Fruit fly (Drosophila melanogaster): ENCODE measurements around the gene CG42327.

CG42327 gene

dm6 chr3R:11661712-11662111 lies 5.8 kb downstream of the CG42327 start:
- TF ChIP-seq pho (GFP tag; optimal IDR thresholded peaks at IDR 0.05) (no peak), Drgx (GFP tag; IDR thresholded peaks at IDR 0.05) (peak; percentile 73), CG2116 (GFP tag; optimal IDR thresholded peaks at IDR 0.05) (no peak), Adf1 (GFP tag; IDR thresholded peaks at IDR 0.05) (no peak), sob (GFP tag; IDR thresholded peaks at IDR 0.05) (peak; percentile 58; the same call in 1 of the 2 replicates), CG17186 (GFP tag; optimal IDR thresholded peaks at IDR 0.05) (no peak), run (tag; optimal IDR thresholded peaks at IDR 0.05) (peak; percentile 38), kni (GFP tag; optimal IDR thresholded peaks at IDR 0.05) (no peak), CG17568 (GFP tag; optimal IDR thresholded peaks at IDR 0.05) (peak; percentile 49), gcm (GFP tag; optimal IDR thresholded peaks at IDR 0.05) (peak; percentile 29), E2f2 (GFP tag; IDR thresholded peaks at IDR 0.05) (peak; percentile 21; the same call in 1 of the 2 replicates), toy (GFP tag; IDR thresholded peaks at IDR 0.05) (no peak), Nf-YC (tag; optimal IDR thresholded peaks at IDR 0.05) (peak; percentile 41), Opbp (GFP tag; IDR thresholded peaks at IDR 0.05; ENCODE audit: partially characterized antibody) (no peak), grau (tag; optimal IDR thresholded peaks at IDR 0.05) (peak; percentile 60), CG3065 (GFP tag; optimal IDR thresholded peaks at IDR 0.05) (no peak), ssp (GFP tag; IDR thresholded peaks at IDR 0.05) (0 out of 2 replicates have a peak, but pooled peaks have one; percentile 21), stwl (tag; optimal IDR thresholded peaks at IDR 0.05) (no peak), Myb (GFP tag; optimal IDR thresholded peaks at IDR 0.05) (no peak), ranshi (GFP tag; IDR thresholded peaks at IDR 0.05) (no peak), abd-A (tag; optimal IDR thresholded peaks at IDR 0.05) (no peak), Nf-YB (GFP tag; optimal IDR thresholded peaks at IDR 0.05) (peak; percentile 14), gt (GFP tag; IDR thresholded peaks at IDR 0.05) (no peak), Rfx (GFP tag; IDR thresholded peaks at IDR 0.05) (peak; percentile 54), CG7987 (GFP tag; optimal IDR thresholded peaks at IDR 0.05) (no peak), shn (GFP tag; optimal IDR thresholded peaks at IDR 0.05) (no peak), fru (optimal IDR thresholded peaks at IDR 0.05) (no peak), YL-1 (GFP tag; optimal IDR thresholded peaks at IDR 0.05) (no peak), CG15479 (GFP tag; optimal IDR thresholded peaks at IDR 0.05) (no peak), Ssrp (tag; optimal IDR thresholded peaks at IDR 0.05) (peak; percentile 47), dimm (GFP tag; IDR thresholded peaks at IDR 0.05) (peak; percentile 20; the same call in 1 of the 2 replicates), jumu (GFP tag; optimal IDR thresholded peaks at IDR 0.05) (no peak), maf-S (GFP tag; optimal IDR thresholded peaks at IDR 0.05) (no peak), ewg (GFP tag; optimal IDR thresholded peaks at IDR 0.05) (peak; percentile 31), Ada2b (GFP tag; IDR thresholded peaks at IDR 0.05) (peak; percentile 63), schlank (tag; optimal IDR thresholded peaks at IDR 0.05) (no peak), zfh1 (GFP tag; IDR thresholded peaks at IDR 0.05) (0 out of 3 replicates have a peak, but pooled peaks have one; percentile 28), pita (GFP tag; optimal IDR thresholded peaks at IDR 0.05) (no peak), twi (tag; optimal IDR thresholded peaks at IDR 0.05) (no peak), CG13775 (GFP tag; optimal IDR thresholded peaks at IDR 0.05) (no peak), CG17612 (GFP tag; IDR thresholded peaks at IDR 0.05) (0 out of 2 replicates have a peak, but pooled peaks have one; percentile 18), Dref (GFP tag; IDR thresholded peaks at IDR 0.05) (no peak), psq (GFP tag; optimal IDR thresholded peaks at IDR 0.05) (no peak), Camta (GFP tag; optimal IDR thresholded peaks at IDR 0.05) (no peak), crp (GFP tag; optimal IDR thresholded peaks at IDR 0.05) (no peak), CG9609 (GFP tag; optimal IDR thresholded peaks at IDR 0.05) (no peak), salm (tag; optimal IDR thresholded peaks at IDR 0.05) (peak; percentile 38), Optix (GFP tag; IDR thresholded peaks at IDR 0.05) (no peak), CG10209 (GFP tag; optimal IDR thresholded peaks at IDR 0.05) (peak; percentile 45), Fer3 (tag; optimal IDR thresholded peaks at IDR 0.05) (peak; percentile 55), dmrt11E (tag; optimal IDR thresholded peaks at IDR 0.05) (no peak), Atf-2 (GFP tag; optimal IDR thresholded peaks at IDR 0.05) (no peak)
